In the genomic region with DNA sequence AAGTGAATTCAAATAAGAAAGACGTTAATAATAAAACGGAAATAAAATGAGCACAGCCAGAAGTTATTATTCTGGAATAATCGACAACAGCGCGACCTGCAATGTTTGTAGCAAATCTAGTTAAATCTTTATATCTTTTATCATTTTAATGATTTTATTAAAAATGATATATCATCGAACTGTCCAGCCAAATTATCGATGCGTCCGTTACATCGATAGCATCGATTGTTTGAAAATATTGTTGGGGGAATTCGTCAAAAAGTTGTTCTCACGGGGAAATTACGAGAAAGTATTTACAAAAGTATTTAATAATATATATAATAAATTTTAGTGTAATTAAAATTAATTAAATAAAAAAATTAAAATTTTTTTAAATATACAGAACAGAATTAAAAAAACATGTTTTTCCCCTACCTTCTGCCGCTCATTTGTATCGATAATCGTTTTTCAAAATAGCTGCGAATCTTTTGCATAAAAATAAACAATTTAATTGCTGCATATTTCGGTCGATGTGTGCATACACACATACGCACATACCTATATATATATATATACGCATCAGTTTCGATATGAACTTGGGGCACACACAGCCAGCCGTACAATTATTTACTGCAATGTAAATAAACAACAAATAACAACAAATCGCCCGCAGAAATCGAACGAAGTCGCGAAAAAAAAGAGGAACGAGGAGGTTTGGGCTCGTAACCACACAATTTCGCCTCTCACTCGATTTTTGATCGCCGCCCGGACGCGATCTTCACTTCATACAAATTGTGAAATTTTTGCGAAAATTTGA, we compare ENCODE assay signal across 2 fruit fly cellular contexts.
TF ChIP-seq lines count a peak whose summit lies in the region.

CG32599 (plus strand) TSS at position 746 of the 796 bp plus-strand sequence.

TF ChIP-seq in whole organism, embryonic, 481 proteins besides CTCF, POLR2A, EP300 and RAD21 (continued from another document and continues in another):
- TF ChIP-seq ap (GFP tag; IDR thresholded peaks at IDR 0.05; lab: Robert Waterston, UW), result peak; percentile 55
- TF ChIP-seq CG3065 (GFP tag; optimal IDR thresholded peaks at IDR 0.05; lab: Kevin White, UChicago), result no peak
- no peak for TF ChIP-seq CG31365 (tag; optimal IDR thresholded peaks at IDR 0.05; lab: Kevin White, UChicago)
- TF ChIP-seq ewg (GFP tag; optimal IDR thresholded peaks at IDR 0.05; lab: Kevin White, UChicago), result no peak
- TF ChIP-seq CG7786 (GFP tag; optimal IDR thresholded peaks at IDR 0.05; lab: Kevin White, UChicago), result no peak
- peak; percentile 5 for TF ChIP-seq CG4820 (GFP tag; optimal IDR thresholded peaks at IDR 0.05; lab: Kevin White, UChicago)
- peak; percentile 51 for TF ChIP-seq tgo (GFP tag; IDR thresholded peaks at IDR 0.05; lab: Robert Waterston, UW)
- peak; percentile 36 for TF ChIP-seq CG8388 (GFP tag; optimal IDR thresholded peaks at IDR 0.05; lab: Kevin White, UChicago)
- no peak for TF ChIP-seq croc (GFP tag; conservative IDR thresholded peaks at IDR 0.05; lab: Robert Waterston, UW)
- TF ChIP-seq Tbp (GFP tag; optimal IDR thresholded peaks at IDR 0.05; lab: Kevin White, UChicago), result no peak
- TF ChIP-seq CG10565 (GFP tag; optimal IDR thresholded peaks at IDR 0.05; lab: Kevin White, UChicago), result no peak
- TF ChIP-seq CG17385 (GFP tag; optimal IDR thresholded peaks at IDR 0.05; lab: Kevin White, UChicago), result peak; percentile 39
- TF ChIP-seq CG10543 (GFP tag; optimal IDR thresholded peaks at IDR 0.05; lab: Kevin White, UChicago), result no peak
- no peak for TF ChIP-seq kah (GFP tag; optimal IDR thresholded peaks at IDR 0.05; lab: Kevin White, UChicago)
- peak; percentile 62 for TF ChIP-seq CG6689 (GFP tag; IDR thresholded peaks at IDR 0.05; lab: Robert Waterston, UW)
- peak; percentile 40 for TF ChIP-seq Ssrp (tag; optimal IDR thresholded peaks at IDR 0.05; lab: Kevin White, UChicago)
- TF ChIP-seq CG4328 (GFP tag; optimal IDR thresholded peaks at IDR 0.05; lab: Kevin White, UChicago), result no peak
- TF ChIP-seq Meics (GFP tag; optimal IDR thresholded peaks at IDR 0.05; lab: Kevin White, UChicago), result peak; percentile 20
- TF ChIP-seq dmrt99B (tag; optimal IDR thresholded peaks at IDR 0.05; lab: Kevin White, UChicago), result peak; percentile 21
- TF ChIP-seq CG2678 (tag; optimal IDR thresholded peaks at IDR 0.05; lab: Kevin White, UChicago), result peak; percentile 46
- TF ChIP-seq CG12155 (GFP tag; optimal IDR thresholded peaks at IDR 0.05; lab: Kevin White, UChicago), result no peak
- TF ChIP-seq z (GFP tag; IDR thresholded peaks at IDR 0.05; lab: Robert Waterston, UW), result no peak
- TF ChIP-seq CoRest (tag; optimal IDR thresholded peaks at IDR 0.05; lab: Kevin White, UChicago), result peak; percentile 55
- TF ChIP-seq D19A (tag; optimal IDR thresholded peaks at IDR 0.05; lab: Kevin White, UChicago), result peak; percentile 37
- TF ChIP-seq Awh (GFP tag; IDR thresholded peaks at IDR 0.05; lab: Robert Waterston, UW), result peak; percentile 39; the same call in 1 of the 2 replicates
- peak; percentile 66 for TF ChIP-seq Ptx1 (GFP tag; IDR thresholded peaks at IDR 0.05; lab: Robert Waterston, UW)
- peak in 1 of 2 experiments; percentile 45 for TF ChIP-seq Hr51 (GFP tag; optimal IDR thresholded peaks at IDR 0.05; lab: Kevin White, UChicago)
- no peak for TF ChIP-seq CG5953 (GFP tag; IDR thresholded peaks at IDR 0.05; lab: Robert Waterston, UW)
- peak; percentile 60 for TF ChIP-seq unpg (GFP tag; optimal IDR thresholded peaks at IDR 0.05; lab: Kevin White, UChicago)
- peak; percentile 69 for TF ChIP-seq Dp (GFP tag; optimal IDR thresholded peaks at IDR 0.05; lab: Kevin White, UChicago)
- peak; percentile 18 for TF ChIP-seq CG10654 (GFP tag; optimal IDR thresholded peaks at IDR 0.05; lab: Kevin White, UChicago)
- TF ChIP-seq Mrtf (GFP tag; IDR thresholded peaks at IDR 0.05; lab: Robert Waterston, UW), result no peak
- peak; percentile 68 for TF ChIP-seq Scr (GFP tag; IDR thresholded peaks at IDR 0.05; lab: Robert Waterston, UW; ENCODE audit: partially characterized antibody)
- no peak for TF ChIP-seq CG6765 (GFP tag; optimal IDR thresholded peaks at IDR 0.05; lab: Kevin White, UChicago)
- peak; percentile 81 for TF ChIP-seq HLH4C (GFP tag; IDR thresholded peaks at IDR 0.05; lab: Robert Waterston, UW; ENCODE audit: partially characterized antibody)
- TF ChIP-seq CG10979 (tag; optimal IDR thresholded peaks at IDR 0.05; lab: Kevin White, UChicago), result peak; percentile 16
- peak; percentile 5 for TF ChIP-seq CG12659 (GFP tag; optimal IDR thresholded peaks at IDR 0.05; lab: Kevin White, UChicago)
- no peak for TF ChIP-seq bigmax (GFP tag; optimal IDR thresholded peaks at IDR 0.05; lab: Kevin White, UChicago)
- peak; percentile 43; the same call in 1 of the 2 replicates for TF ChIP-seq CG1024 (GFP tag; IDR thresholded peaks at IDR 0.05; lab: Robert Waterston, UW)
- TF ChIP-seq CG1233 (GFP tag; optimal IDR thresholded peaks at IDR 0.05; lab: Kevin White, UChicago), result no peak
- peak; percentile 14 for TF ChIP-seq CG13296 (GFP tag; optimal IDR thresholded peaks at IDR 0.05; lab: Kevin White, UChicago)
- peak; percentile 47; the same call in 1 of the 2 replicates for TF ChIP-seq hbn (GFP tag; IDR thresholded peaks at IDR 0.05; lab: Robert Waterston, UW; ENCODE audit: partially characterized antibody)
- TF ChIP-seq HmgD (GFP tag; optimal IDR thresholded peaks at IDR 0.05; lab: Kevin White, UChicago), result no peak
- TF ChIP-seq CG16813 (GFP tag; IDR thresholded peaks at IDR 0.05; lab: Robert Waterston, UW; ENCODE audit: partially characterized antibody), result peak; percentile 62
- peak; percentile 64; the same call in 2 of the 3 replicates for TF ChIP-seq knrl (GFP tag; IDR thresholded peaks at IDR 0.05; lab: Robert Waterston, UW; ENCODE audit: partially characterized antibody)
- peak; percentile 11; the same call in 1 of the 2 replicates for TF ChIP-seq CG32772 (GFP tag; IDR thresholded peaks at IDR 0.05; lab: Robert Waterston, UW)
- no peak for TF ChIP-seq Dad (GFP tag; optimal IDR thresholded peaks at IDR 0.05; lab: Kevin White, UChicago)
- TF ChIP-seq Doc3 (GFP tag; IDR thresholded peaks at IDR 0.05; lab: Robert Waterston, UW; ENCODE audit: partially characterized antibody), result 0 out of 3 replicates have a peak, but pooled peaks have one; percentile 40
- TF ChIP-seq sna (GFP tag; IDR thresholded peaks at IDR 0.05; lab: Robert Waterston, UW; ENCODE audit: partially characterized antibody), result 0 out of 2 replicates have a peak, but pooled peaks have one; percentile 42
- peak; percentile 14 for TF ChIP-seq Xbp1 (GFP tag; optimal IDR thresholded peaks at IDR 0.05; lab: Kevin White, UChicago)
- peak; percentile 54 for TF ChIP-seq Sox102F (GFP tag; optimal IDR thresholded peaks at IDR 0.05; lab: Kevin White, UChicago)
- TF ChIP-seq dpn (GFP tag; optimal IDR thresholded peaks at IDR 0.05; lab: Kevin White, UChicago), result no peak
- TF ChIP-seq HLH54F (GFP tag; optimal IDR thresholded peaks at IDR 0.05; lab: Kevin White, UChicago), result no peak
- TF ChIP-seq CG1602 (GFP tag; optimal IDR thresholded peaks at IDR 0.05; lab: Kevin White, UChicago), result peak; percentile 30
- peak; percentile 59 for TF ChIP-seq CG31441 (GFP tag; IDR thresholded peaks at IDR 0.05; lab: Robert Waterston, UW)
- TF ChIP-seq bcd (GFP tag; optimal IDR thresholded peaks at IDR 0.05; lab: Kevin White, UChicago), result peak; percentile 9
- no peak for TF ChIP-seq run (tag; optimal IDR thresholded peaks at IDR 0.05; lab: Kevin White, UChicago)
- TF ChIP-seq phol (tag; optimal IDR thresholded peaks at IDR 0.05; lab: Kevin White, UChicago), result peak; percentile 57

TF ChIP-seq in whole organism, prepupa, 60 proteins besides CTCF, POLR2A, EP300 and RAD21 (continued from another document):
- TF ChIP-seq pdm3 (GFP tag; optimal IDR thresholded peaks at IDR 0.05; lab: Kevin White, UChicago) (no peak), Ets96B (tag; optimal IDR thresholded peaks at IDR 0.05; lab: Kevin White, UChicago) (peak; percentile 14), Smox (GFP tag; optimal IDR thresholded peaks at IDR 0.05; lab: Kevin White, UChicago) (peak; percentile 1), Eip78C (GFP tag; lab: Kevin White, UChicago) (peak; percentile 39), CG10631 (GFP tag; optimal IDR thresholded peaks at IDR 0.05; lab: Kevin White, UChicago) (peak; percentile 36), topi (GFP tag; optimal IDR thresholded peaks at IDR 0.05; lab: Kevin White, UChicago) (no peak), Sox15 (GFP tag; optimal IDR thresholded peaks at IDR 0.05; lab: Kevin White, UChicago) (no peak), CG16779 (tag; optimal IDR thresholded peaks at IDR 0.05; lab: Kevin White, UChicago) (no peak), fd85E (GFP tag; optimal IDR thresholded peaks at IDR 0.05; lab: Kevin White, UChicago) (no peak), CG10669 (GFP tag; optimal IDR thresholded peaks at IDR 0.05; lab: Kevin White, UChicago) (no peak), Sox102F (GFP tag; optimal IDR thresholded peaks at IDR 0.05; lab: Kevin White, UChicago) (no peak), fd59A (GFP tag; optimal IDR thresholded peaks at IDR 0.05; lab: Kevin White, UChicago) (no peak), CG6854 (GFP tag; optimal IDR thresholded peaks at IDR 0.05; lab: Kevin White, UChicago) (no peak), CG6163 (GFP tag; IDR thresholded peaks at IDR 0.05; lab: Robert Waterston, UW) (peak; percentile 41; the same call in 1 of the 3 replicates), CG34406 (GFP tag; optimal IDR thresholded peaks at IDR 0.05; lab: Kevin White, UChicago) (no peak), CG11294 (GFP tag; IDR thresholded peaks at IDR 0.05; lab: Robert Waterston, UW) (no peak), CG32006 (GFP tag; optimal IDR thresholded peaks at IDR 0.05; lab: Kevin White, UChicago) (no peak), Hr39 (GFP tag; optimal IDR thresholded peaks at IDR 0.05; lab: Kevin White, UChicago) (no peak), net (GFP tag; optimal IDR thresholded peaks at IDR 0.05; lab: Kevin White, UChicago) (no peak), Blimp-1 (GFP tag; optimal IDR thresholded peaks at IDR 0.05; lab: Kevin White, UChicago) (no peak), Gug (GFP tag; IDR thresholded peaks at IDR 0.05; lab: Robert Waterston, UW) (no peak), svp (GFP tag; lab: Kevin White, UChicago) (no peak), CG11902 (GFP tag; optimal IDR thresholded peaks at IDR 0.05; lab: Kevin White, UChicago) (no peak), dac (GFP tag; optimal IDR thresholded peaks at IDR 0.05; lab: Kevin White, UChicago) (no peak), OdsH (GFP tag; optimal IDR thresholded peaks at IDR 0.05; lab: Kevin White, UChicago) (peak; percentile 3), CG8119 (GFP tag; IDR thresholded peaks at IDR 0.05; lab: Robert Waterston, UW) (no peak), acj6 (GFP tag; optimal IDR thresholded peaks at IDR 0.05; lab: Kevin White, UChicago) (peak; percentile 11)
